Worm (Caenorhabditis elegans) whole organism, L3 larva: ENCODE measurements around the gene mrpl-16.

Experiments
- R02D3.7 ChIP-seq: fragments of 150-350 bp; optimal IDR thresholded peaks from 2 replicates; lab custom pipeline; 2014; ENCODE audit warnings: missing biosample characterization, missing genetic modification characterization
- ZK546.5 ChIP-seq: sonication (generic microtip); optimal IDR thresholded peaks from 2 replicates; lab custom pipeline; 2017; ENCODE audit warnings: missing biosample characterization, missing genetic modification characterization
- aly-2 ChIP-seq: fragments of 150-350 bp; optimal IDR thresholded peaks from 2 replicates; lab custom pipeline; 2014; ENCODE audit warnings: missing biosample characterization, missing genetic modification characterization
- ama-1 ChIP-seq: fragments of 150-350 bp; optimal IDR thresholded peaks from 2 replicates; lab custom pipeline; 2018
- ceh-16 ChIP-seq: sonication (generic microtip); optimal IDR thresholded peaks from 2 replicates; lab custom pipeline; 2017; ENCODE audit warnings: missing biosample characterization, missing genetic modification characterization
- ceh-28 ChIP-seq: fragments of 150-350 bp; optimal IDR thresholded peaks from 2 replicates; lab custom pipeline; 2014; ENCODE audit warnings: missing biosample characterization, missing genetic modification reagents, missing genetic modification characterization
- ceh-82 ChIP-seq: fragments of 150-350 bp; optimal IDR thresholded peaks from 2 replicates; lab custom pipeline; 2014; ENCODE audit warnings: missing biosample characterization, missing genetic modification characterization
- ceh-9 ChIP-seq: sonication (generic microtip); optimal IDR thresholded peaks from 2 replicates; lab custom pipeline; 2018; ENCODE audit warnings: missing biosample characterization, missing genetic modification characterization
- daf-12 ChIP-seq: fragments of 150-350 bp; optimal IDR thresholded peaks from 2 replicates; lab custom pipeline; 2014; ENCODE audit warnings: missing biosample characterization, missing genetic modification reagents, missing genetic modification characterization
- egl-27 ChIP-seq: sonication (generic microtip); optimal IDR thresholded peaks from 4 replicates; lab custom pipeline; 2017; ENCODE audit warnings: missing biosample characterization, missing genetic modification reagents, missing genetic modification characterization
- egl-5 ChIP-seq: fragments of 150-350 bp; optimal IDR thresholded peaks from 2 replicates; lab custom pipeline; 2017; ENCODE audit warnings: missing biosample characterization, missing genetic modification reagents, missing genetic modification characterization, inconsistent platforms
- elt-1 ChIP-seq: fragments of 150-350 bp; optimal IDR thresholded peaks from 2 replicates; lab custom pipeline; 2014; ENCODE audit warnings: missing biosample characterization, missing genetic modification characterization
- elt-2 ChIP-seq: sonication (generic microtip); optimal IDR thresholded peaks from 2 replicates; lab custom pipeline; 2016; ENCODE audit warnings: missing genetic modification reagents, mild to moderate bottlenecking, missing genetic modification characterization, missing compliant biosample characterization
- elt-3 ChIP-seq, 3 experiments: fragments of 150-350 bp in 1 of 3; sonication (generic microtip) in 2 of 3; optimal IDR thresholded peaks; 2 replicates in 2 of 3; 4 replicates in 1 of 3; lab custom pipeline; 2014 to 2017; ENCODE audit warnings: missing biosample characterization in 3 of 3, missing genetic modification characterization in 3 of 3
- eor-1 ChIP-seq, 2 experiments: fragments of 150-350 bp; optimal IDR thresholded peaks; 2 replicates each; lab custom pipeline; 2014 to 2018; ENCODE audit warnings: missing biosample characterization in 2 of 2, missing genetic modification characterization in 2 of 2
- fkh-10 ChIP-seq: sonication (generic microtip); optimal IDR thresholded peaks from 2 replicates; lab custom pipeline; 2017; ENCODE audit warnings: missing biosample characterization, missing genetic modification reagents, missing genetic modification characterization
- fkh-2 ChIP-seq: fragments of 150-350 bp; optimal IDR thresholded peaks from 2 replicates; lab custom pipeline; 2014; ENCODE audit warnings: missing biosample characterization, missing genetic modification reagents, missing genetic modification characterization
- fos-1 ChIP-seq: fragments of 150-350 bp; optimal IDR thresholded peaks from 2 replicates; lab custom pipeline; 2014; ENCODE audit warnings: missing biosample characterization, missing genetic modification characterization
- hmg-11 ChIP-seq: sonication (generic microtip); optimal IDR thresholded peaks from 2 replicates; lab custom pipeline; 2016; ENCODE audit warnings: missing genetic modification characterization, missing compliant biosample characterization
- jun-1 ChIP-seq: fragments of 150-350 bp; optimal IDR thresholded peaks from 2 replicates; lab custom pipeline; 2014; ENCODE audit warnings: missing biosample characterization, missing genetic modification reagents, missing genetic modification characterization
- lin-15B ChIP-seq: fragments of 150-350 bp; optimal IDR thresholded peaks from 2 replicates; lab custom pipeline; 2014; ENCODE audit warnings: missing biosample characterization, missing genetic modification characterization
- lin-39 ChIP-seq: fragments of 150-350 bp; optimal IDR thresholded peaks from 2 replicates; lab custom pipeline; 2018; ENCODE audit warnings: missing biosample characterization, missing genetic modification reagents, missing genetic modification characterization
- lsy-12 ChIP-seq: sonication (generic microtip); optimal IDR thresholded peaks from 2 replicates; lab custom pipeline; 2016; ENCODE audit warnings: mild to moderate bottlenecking, missing genetic modification characterization, missing compliant biosample characterization
- mdl-1 ChIP-seq: fragments of 150-350 bp; optimal IDR thresholded peaks from 2 replicates; lab custom pipeline; 2014; ENCODE audit warnings: missing biosample characterization, missing genetic modification characterization
- mml-1 ChIP-seq: fragments of 150-350 bp; sonication (generic microtip); optimal IDR thresholded peaks from 3 replicates; lab custom pipeline; 2014; ENCODE audit warnings: missing biosample characterization, missing genetic modification characterization
- nfya-1 ChIP-seq: sonication (generic microtip); optimal IDR thresholded peaks from 2 replicates; lab custom pipeline; 2017; ENCODE audit warnings: missing genetic modification characterization, mild to moderate bottlenecking, missing compliant biosample characterization, antibody characterized with exemption, moderate library complexity; ENCODE audit not compliant: insufficient read depth
- nhr-11 ChIP-seq: fragments of 150-350 bp; optimal IDR thresholded peaks from 2 replicates; lab custom pipeline; 2014; ENCODE audit warnings: missing biosample characterization, missing genetic modification characterization
- nhr-12 ChIP-seq: fragments of 150-350 bp; optimal IDR thresholded peaks from 2 replicates; lab custom pipeline; 2014; ENCODE audit warnings: missing biosample characterization, missing genetic modification characterization
- nhr-23 ChIP-seq: fragments of 150-350 bp; optimal IDR thresholded peaks from 2 replicates; lab custom pipeline; 2014; ENCODE audit warnings: missing biosample characterization, missing genetic modification reagents, missing genetic modification characterization
- nhr-237 ChIP-seq: fragments of 150-350 bp; optimal IDR thresholded peaks from 2 replicates; lab custom pipeline; 2014; ENCODE audit warnings: missing biosample characterization, missing genetic modification characterization
- nhr-25 ChIP-seq: sonication (generic microtip); optimal IDR thresholded peaks from 2 replicates; lab custom pipeline; 2017; ENCODE audit warnings: missing biosample characterization, missing genetic modification characterization
- nhr-28 ChIP-seq: fragments of 150-350 bp; optimal IDR thresholded peaks from 2 replicates; lab custom pipeline; 2014; ENCODE audit warnings: missing biosample characterization, missing genetic modification characterization
- nhr-43 ChIP-seq: sonication (generic microtip); optimal IDR thresholded peaks from 2 replicates; lab custom pipeline; 2016; ENCODE audit warnings: mild to moderate bottlenecking, missing genetic modification characterization, missing compliant biosample characterization; ENCODE audit not compliant: poor library complexity, severe bottlenecking
- nhr-67 ChIP-seq: fragments of 150-350 bp; optimal IDR thresholded peaks from 2 replicates; lab custom pipeline; 2014; ENCODE audit warnings: missing biosample characterization, missing genetic modification characterization
- nhr-76 ChIP-seq: fragments of 150-350 bp; sonication (generic microtip); optimal IDR thresholded peaks from 5 replicates; lab custom pipeline; 2014; ENCODE audit warnings: missing biosample characterization, missing genetic modification characterization
- nhr-77 ChIP-seq: fragments of 150-350 bp; optimal IDR thresholded peaks from 2 replicates; lab custom pipeline; 2014; ENCODE audit warnings: missing biosample characterization, missing genetic modification characterization
- pha-4 ChIP-seq: fragments of 150-350 bp; optimal IDR thresholded peaks from 2 replicates; lab custom pipeline; 2014; ENCODE audit warnings: missing biosample characterization, missing genetic modification reagents, missing genetic modification characterization
- pqm-1 ChIP-seq: fragments of 150-350 bp; optimal IDR thresholded peaks from 2 replicates; lab custom pipeline; 2017; ENCODE audit warnings: missing biosample characterization, missing genetic modification characterization, inconsistent platforms
- sea-2 ChIP-seq: fragments of 150-350 bp; sonication (generic microtip); optimal IDR thresholded peaks from 4 replicates; lab custom pipeline; 2014; ENCODE audit warnings: missing biosample characterization, missing genetic modification reagents, missing genetic modification characterization
- skn-1 ChIP-seq: fragments of 150-350 bp; optimal IDR thresholded peaks from 2 replicates; lab custom pipeline; 2014; ENCODE audit warnings: missing biosample characterization, missing genetic modification characterization
- snpc-4 ChIP-seq: fragments of 150-350 bp; optimal IDR thresholded peaks from 2 replicates; lab custom pipeline; 2014; ENCODE audit warnings: missing biosample characterization, missing genetic modification characterization
- tbx-2 ChIP-seq: sonication (generic microtip); optimal IDR thresholded peaks from 2 replicates; lab custom pipeline; 2016; ENCODE audit warnings: mild to moderate bottlenecking, missing genetic modification characterization, missing compliant biosample characterization
- unc-39 ChIP-seq: sonication (generic microtip); optimal IDR thresholded peaks from 4 replicates; lab custom pipeline; 2017; ENCODE audit warnings: missing biosample characterization, missing genetic modification characterization
- unc-62 ChIP-seq: fragments of 150-350 bp; sonication (generic microtip); optimal IDR thresholded peaks from 4 replicates; lab custom pipeline; 2014; ENCODE audit warnings: missing biosample characterization, missing genetic modification reagents, missing genetic modification characterization
- zag-1 ChIP-seq: fragments of 150-350 bp; optimal IDR thresholded peaks from 2 replicates; lab custom pipeline; 2014; ENCODE audit warnings: missing biosample characterization, missing genetic modification characterization
- ztf-11 ChIP-seq: fragments of 150-350 bp; optimal IDR thresholded peaks from 2 replicates; lab custom pipeline; 2014; ENCODE audit warnings: missing biosample characterization, missing genetic modification characterization
- ztf-4 ChIP-seq: fragments of 150-350 bp; optimal IDR thresholded peaks from 2 replicates; lab custom pipeline; 2014; ENCODE audit warnings: missing biosample characterization, missing genetic modification characterization

The mrpl-16 gene

ce11 chrIII:4693281-4693680, 10.9 kb upstream of the mrpl-16 start, which contains the start of gene nifk-1:
Gene nifk-1, minus strand, starts transcription at chrIII:4693307.
- TF ChIP-seq fkh-10 (no peak), ztf-11 (tag; lab: Kevin White, UChicago) (no peak), ZK546.5 (tag; lab: Kevin White, UChicago) (no peak), skn-1 (tag; lab: Kevin White, UChicago) (no peak), snpc-4 (tag; lab: Kevin White, UChicago) (peak; percentile 80), ztf-4 (tag; lab: Kevin White, UChicago) (no peak), aly-2 (no peak), ceh-9 (tag; lab: Kevin White, UChicago) (no peak), lsy-12 (tag; lab: Kevin White, UChicago) (no peak), ceh-28 (tag; lab: Kevin White, UChicago) (peak; percentile 8), ama-1 (lab: Kevin White, UChicago) (peak; percentile 1), nhr-237 (no peak), nhr-28 (tag; lab: Kevin White, UChicago) (no peak), mdl-1 (tag; lab: Kevin White, UChicago) (no peak), ceh-82 (no peak), unc-39 (tag; lab: Kevin White, UChicago) (no peak), nhr-77 (tag; lab: Kevin White, UChicago) (no peak), zag-1 (tag; lab: Kevin White, UChicago) (no peak), fkh-2 (tag; lab: Kevin White, UChicago) (no peak), hmg-11 (tag; lab: Kevin White, UChicago) (peak; percentile 74), fos-1 (tag; lab: Kevin White, UChicago) (no peak), unc-62 (no peak), nhr-76 (tag; lab: Kevin White, UChicago) (no peak), nhr-12 (tag; lab: Kevin White, UChicago) (no peak), nhr-43 (tag; lab: Kevin White, UChicago) (peak; percentile 6), lin-15B (tag; lab: Kevin White, UChicago) (peak; percentile 70), egl-5 (tag; lab: Kevin White, UChicago) (no peak), lin-39 (tag; lab: Kevin White, UChicago) (peak; percentile 55), tbx-2 (tag; lab: Kevin White, UChicago) (no peak), elt-2 (tag; lab: Kevin White, UChicago) (peak; percentile 67), eor-1 (tag; optimal IDR thresholded peaks at IDR 0.05; lab: Kevin White, UChicago) (no peak), nhr-23 (peak; percentile 80), egl-27 (tag; lab: Kevin White, UChicago) (no peak), elt-1 (tag; lab: Kevin White, UChicago) (no peak), nhr-67 (tag; lab: Kevin White, UChicago) (no peak), nhr-25 (tag; lab: Kevin White, UChicago) (peak; percentile 54), nhr-11 (tag; lab: Kevin White, UChicago) (no peak), pqm-1 (tag; lab: Kevin White, UChicago) (peak; percentile 12), ceh-16 (tag; lab: Kevin White, UChicago) (no peak), mml-1 (tag; lab: Kevin White, UChicago) (no peak), sea-2 (GFP tag; lab: Kevin White, UChicago) (no peak), R02D3.7 (peak; percentile 8), nfya-1 (tag; lab: Kevin White, UChicago) (peak; percentile 65), pha-4 (tag; lab: Kevin White, UChicago) (peak; percentile 86), elt-3 (tag; optimal IDR thresholded peaks at IDR 0.05; lab: Kevin White, UChicago) (no peak), daf-12 (tag; lab: Kevin White, UChicago) (no peak), jun-1 (peak; percentile 64)
